Worm (Caenorhabditis elegans) whole organism, L2 larva: ENCODE measurements around the gene nkat-3.

Source experiments
- C34F6.9 ChIP-seq: fragments of 150-350 bp; optimal IDR thresholded peaks from 2 replicates; lab custom pipeline; 2014; ENCODE audit warnings: missing biosample characterization, missing genetic modification characterization
- F13H6.1 ChIP-seq: sonication (generic microtip); optimal IDR thresholded peaks from 2 replicates; lab custom pipeline; 2016; ENCODE audit warnings: missing genetic modification characterization, missing compliant biosample characterization
- R02D3.7 ChIP-seq: fragments of 150-350 bp; optimal IDR thresholded peaks from 2 replicates; lab custom pipeline; 2014; ENCODE audit warnings: missing biosample characterization, missing genetic modification characterization
- ZK546.5 ChIP-seq: sonication (generic microtip); optimal IDR thresholded peaks from 2 replicates; lab custom pipeline; 2017; ENCODE audit warnings: missing biosample characterization, missing genetic modification characterization
- ama-1 ChIP-seq: fragments of 150-350 bp; optimal IDR thresholded peaks from 2 replicates; lab custom pipeline; 2018; ENCODE audit warnings: inconsistent platforms
- blmp-1 ChIP-seq: sonication (generic microtip); optimal IDR thresholded peaks from 2 replicates; lab custom pipeline; 2017; ENCODE audit warnings: missing genetic modification characterization, mild to moderate bottlenecking, missing compliant biosample characterization, antibody characterized with exemption, moderate library complexity; ENCODE audit not compliant: insufficient read depth
- ceh-16 ChIP-seq: fragments of 150-350 bp; optimal IDR thresholded peaks from 2 replicates; lab custom pipeline; 2014; ENCODE audit warnings: missing biosample characterization, missing genetic modification characterization
- ceh-82 ChIP-seq: fragments of 150-350 bp; optimal IDR thresholded peaks from 2 replicates; lab custom pipeline; 2014; ENCODE audit warnings: missing biosample characterization, missing genetic modification characterization
- egl-27 ChIP-seq: sonication (generic microtip); optimal IDR thresholded peaks from 3 replicates; lab custom pipeline; 2017; ENCODE audit warnings: missing biosample characterization, missing genetic modification reagents, missing genetic modification characterization
- elt-1 ChIP-seq: fragments of 150-350 bp; optimal IDR thresholded peaks from 2 replicates; lab custom pipeline; 2014; ENCODE audit warnings: missing biosample characterization, missing genetic modification characterization
- elt-3 ChIP-seq: sonication (generic microtip); optimal IDR thresholded peaks from 2 replicates; lab custom pipeline; 2017; ENCODE audit warnings: missing biosample characterization, missing genetic modification characterization
- fos-1 ChIP-seq: fragments of 150-350 bp; optimal IDR thresholded peaks from 2 replicates; lab custom pipeline; 2014; ENCODE audit warnings: missing biosample characterization, missing genetic modification characterization
- gmeb-1 ChIP-seq: fragments of 150-350 bp; optimal IDR thresholded peaks from 2 replicates; lab custom pipeline; 2014; ENCODE audit warnings: missing biosample characterization, missing genetic modification characterization
- lin-11 ChIP-seq: fragments of 150-350 bp; sonication (generic microtip); optimal IDR thresholded peaks from 2 replicates; lab custom pipeline; 2014; ENCODE audit warnings: missing biosample characterization, missing genetic modification characterization, inconsistent platforms, mixed read lengths
- lin-13 ChIP-seq: fragments of 150-350 bp; optimal IDR thresholded peaks from 2 replicates; lab custom pipeline; 2014; ENCODE audit warnings: missing biosample characterization, missing genetic modification reagents, missing genetic modification characterization
- lin-39 ChIP-seq: fragments of 150-350 bp; optimal IDR thresholded peaks from 2 replicates; lab custom pipeline; 2014; ENCODE audit warnings: missing biosample characterization, missing genetic modification reagents, missing genetic modification characterization
- lsy-2 ChIP-seq, 2 experiments: fragments of 150-350 bp in 1 of 2; sonication (generic microtip) in 1 of 2; optimal IDR thresholded peaks; 2 replicates each; lab custom pipeline; 2014 to 2017; ENCODE audit warnings: missing biosample characterization in 2 of 2, missing genetic modification characterization in 2 of 2
- mdl-1 ChIP-seq, 2 experiments: fragments of 150-350 bp in 1 of 2; sonication (generic microtip) in 1 of 2; optimal IDR thresholded peaks; 2 replicates each; lab custom pipeline; 2017; ENCODE audit warnings: missing biosample characterization in 2 of 2, missing genetic modification characterization in 2 of 2
- nhr-10 ChIP-seq: sonication (generic microtip); optimal IDR thresholded peaks from 2 replicates; lab custom pipeline; 2017; ENCODE audit warnings: missing biosample characterization, missing genetic modification characterization
- nhr-11 ChIP-seq: fragments of 150-350 bp; optimal IDR thresholded peaks from 2 replicates; lab custom pipeline; 2014; ENCODE audit warnings: missing biosample characterization, missing genetic modification characterization
- nhr-12 ChIP-seq: fragments of 150-350 bp; optimal IDR thresholded peaks from 2 replicates; lab custom pipeline; 2014; ENCODE audit warnings: missing biosample characterization, missing genetic modification characterization
- nhr-129 ChIP-seq: fragments of 150-350 bp; optimal IDR thresholded peaks from 2 replicates; lab custom pipeline; 2014; ENCODE audit warnings: missing biosample characterization, missing genetic modification characterization
- nhr-23 ChIP-seq: fragments of 150-350 bp; optimal IDR thresholded peaks from 2 replicates; lab custom pipeline; 2014; ENCODE audit warnings: missing biosample characterization, missing genetic modification reagents, missing genetic modification characterization
- peb-1 ChIP-seq: fragments of 150-350 bp; optimal IDR thresholded peaks from 2 replicates; lab custom pipeline; 2014; ENCODE audit warnings: missing biosample characterization, missing genetic modification characterization
- sem-4 ChIP-seq: fragments of 150-350 bp; optimal IDR thresholded peaks from 2 replicates; lab custom pipeline; 2014; ENCODE audit warnings: missing biosample characterization, missing genetic modification reagents, missing genetic modification characterization
- skn-1 ChIP-seq: sonication (generic microtip); optimal IDR thresholded peaks from 2 replicates; lab custom pipeline; 2017; ENCODE audit warnings: missing biosample characterization, missing genetic modification characterization
- sma-3 ChIP-seq: sonication (generic microtip); optimal IDR thresholded peaks from 2 replicates; lab custom pipeline; 2016; ENCODE audit warnings: missing genetic modification reagents, missing genetic modification characterization, missing compliant biosample characterization
- snpc-4 ChIP-seq: fragments of 150-350 bp; optimal IDR thresholded peaks from 2 replicates; lab custom pipeline; 2014; ENCODE audit warnings: missing biosample characterization, missing genetic modification characterization
- unc-39 ChIP-seq: fragments of 150-350 bp; optimal IDR thresholded peaks from 2 replicates; lab custom pipeline; 2014; ENCODE audit warnings: missing biosample characterization, missing genetic modification characterization
- unc-55 ChIP-seq: fragments of 150-350 bp; sonication (generic microtip); optimal IDR thresholded peaks from 3 replicates; lab custom pipeline; 2014; ENCODE audit warnings: missing biosample characterization, missing genetic modification reagents, missing genetic modification characterization
- unc-62 ChIP-seq: fragments of 150-350 bp; optimal IDR thresholded peaks from 2 replicates; lab custom pipeline; 2014; ENCODE audit warnings: missing biosample characterization, missing genetic modification reagents, missing genetic modification characterization
- ztf-1 ChIP-seq: fragments of 200-800 bp; sonication (Bioruptor generic); conservative IDR thresholded peaks from 2 replicates; pipeline ENCODE4 v1.3.6; 2022; ENCODE audit warnings: missing genetic modification characterization, missing compliant biosample characterization
- ztf-11 ChIP-seq: sonication (generic microtip); optimal IDR thresholded peaks from 2 replicates; lab custom pipeline; 2017; ENCODE audit warnings: missing biosample characterization, missing genetic modification characterization
- ztf-4 ChIP-seq: fragments of 150-350 bp; optimal IDR thresholded peaks from 2 replicates; lab custom pipeline; 2014; ENCODE audit warnings: missing biosample characterization, missing genetic modification characterization

The nkat-3 gene

DNA sequence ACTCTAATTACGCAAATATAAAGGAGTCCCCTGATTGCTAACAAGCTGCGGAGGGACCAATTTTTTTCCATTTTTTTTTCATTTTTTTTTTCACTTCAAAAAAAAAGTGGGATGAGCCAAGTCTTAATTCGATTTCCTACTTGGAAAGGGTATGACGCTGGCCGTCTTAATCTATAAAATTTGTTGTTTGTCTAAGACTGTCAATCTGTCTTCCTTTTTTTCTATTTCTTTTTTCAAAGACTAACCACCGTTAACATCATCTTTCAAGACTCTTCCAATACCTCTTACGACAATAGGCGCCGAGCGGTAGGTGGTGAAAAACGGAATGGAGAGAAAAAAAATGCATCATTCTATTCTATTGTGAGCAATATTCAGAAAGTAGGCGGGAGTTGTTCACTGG lies 23.5 kb downstream of the nkat-3 start:
- TF ChIP-seq nhr-10 (tag; lab: Kevin White, UChicago) = no peak
- no peak for TF ChIP-seq nhr-23 (tag; lab: Kevin White, UChicago)
- TF ChIP-seq nhr-11 (tag; lab: Kevin White, UChicago) = no peak
- no peak for TF ChIP-seq ceh-82 (tag; lab: Kevin White, UChicago)
- no peak for TF ChIP-seq sem-4 (tag; lab: Kevin White, UChicago)
- no peak for TF ChIP-seq lsy-2 (tag; optimal IDR thresholded peaks at IDR 0.05; lab: Kevin White, UChicago)
- TF ChIP-seq ztf-1 (GFP tag; lab: Robert Waterston, UW) = no peak
- no peak for TF ChIP-seq lin-13 (GFP tag; lab: Kevin White, UChicago)
- TF ChIP-seq blmp-1 (tag; lab: Kevin White, UChicago) = no peak
- no peak for TF ChIP-seq ztf-4 (tag; lab: Kevin White, UChicago)

DNA sequence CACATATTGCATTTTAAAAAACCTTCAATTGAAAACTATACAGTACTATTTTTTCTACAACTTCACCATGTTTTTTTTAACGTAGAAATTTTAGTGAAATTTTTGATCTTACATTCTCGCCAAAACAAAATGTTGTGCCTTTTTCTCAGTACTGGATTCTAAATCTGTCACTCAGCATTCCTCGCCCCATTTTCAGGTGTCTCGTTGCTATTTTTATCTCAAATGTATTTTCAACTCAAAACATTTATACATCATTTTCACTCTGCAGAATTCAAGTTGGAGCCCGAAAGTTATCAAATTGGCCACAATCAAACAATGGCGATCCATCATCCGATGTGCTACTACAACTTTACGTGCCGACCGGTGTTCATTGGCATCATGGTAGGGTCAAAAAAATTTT lies 24.5 kb downstream of the nkat-3 start, which contains the start of gene sprr-1:
TSS of gene sprr-1 (plus strand) at position 269 of the 400 bp plus-strand sequence.
- TF ChIP-seq nhr-12 (tag; lab: Kevin White, UChicago) (no peak), nhr-11 (tag; lab: Kevin White, UChicago) (no peak)

DNA sequence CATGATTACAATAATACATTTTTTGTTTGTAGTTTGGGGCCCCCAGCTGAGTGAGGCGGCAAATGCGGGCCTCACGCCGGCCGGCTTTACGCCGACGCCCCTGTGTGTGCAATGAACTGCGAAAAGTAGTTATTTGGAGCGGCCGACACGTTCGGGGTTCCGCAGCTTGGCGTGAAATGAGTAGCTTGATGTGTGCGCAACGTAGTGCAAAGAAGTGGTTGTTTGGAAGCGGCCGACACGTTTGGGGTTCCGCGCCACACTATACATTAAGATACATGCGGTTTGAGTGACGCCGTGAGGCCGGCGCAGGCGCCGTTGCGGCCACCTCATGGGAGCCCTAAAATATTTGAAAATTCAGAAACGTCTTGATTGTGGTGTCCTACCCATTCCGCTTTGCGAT lies 27.1 kb downstream of the nkat-3 start:
- peak; percentile 24 for TF ChIP-seq snpc-4 (tag; lab: Kevin White, UChicago)
- no peak for TF ChIP-seq nhr-129 (tag; lab: Kevin White, UChicago)

DNA sequence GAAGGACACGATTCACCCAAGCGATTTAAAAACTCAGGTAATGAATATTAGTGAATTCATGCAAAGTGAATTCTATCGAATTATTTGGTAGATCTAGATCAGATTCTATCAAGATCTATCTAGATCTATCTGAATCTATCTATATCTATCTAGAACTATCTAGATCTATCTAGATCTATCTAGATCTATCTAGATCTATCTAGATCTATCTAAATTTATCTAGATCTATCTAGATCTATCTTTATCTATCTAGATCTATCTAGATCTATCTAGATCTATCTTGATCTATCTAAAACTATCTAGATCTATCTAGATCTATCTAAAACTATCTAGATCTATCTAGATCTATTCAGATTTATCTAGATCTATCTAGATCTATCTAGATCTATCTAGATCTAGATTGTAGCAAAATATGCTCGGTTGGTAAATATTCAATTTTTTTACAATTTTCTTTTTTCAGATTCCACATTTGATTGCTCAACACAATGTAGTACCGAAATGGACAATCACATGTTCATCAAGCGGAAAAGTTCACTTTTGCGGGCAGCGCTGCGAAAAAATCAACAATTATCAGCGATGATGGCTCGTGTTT lies 28.5 kb downstream of the nkat-3 start:
- peak; percentile 86 for TF ChIP-seq sem-4 (tag; lab: Kevin White, UChicago)
- no peak for TF ChIP-seq peb-1 (tag; lab: Kevin White, UChicago)
- TF ChIP-seq elt-3 (tag; lab: Kevin White, UChicago) = no peak
- no peak for TF ChIP-seq lsy-2 (tag; optimal IDR thresholded peaks at IDR 0.05; lab: Kevin White, UChicago)
- TF ChIP-seq sma-3 (GFP tag; lab: Kevin White, UChicago) = no peak
- TF ChIP-seq egl-27 (tag; lab: Kevin White, UChicago) = peak; percentile 76
- no peak for TF ChIP-seq skn-1 (tag; lab: Kevin White, UChicago)
- TF ChIP-seq elt-1 (tag; lab: Kevin White, UChicago) = peak; percentile 67
- TF ChIP-seq, all 48 proteins: peak for 3

DNA sequence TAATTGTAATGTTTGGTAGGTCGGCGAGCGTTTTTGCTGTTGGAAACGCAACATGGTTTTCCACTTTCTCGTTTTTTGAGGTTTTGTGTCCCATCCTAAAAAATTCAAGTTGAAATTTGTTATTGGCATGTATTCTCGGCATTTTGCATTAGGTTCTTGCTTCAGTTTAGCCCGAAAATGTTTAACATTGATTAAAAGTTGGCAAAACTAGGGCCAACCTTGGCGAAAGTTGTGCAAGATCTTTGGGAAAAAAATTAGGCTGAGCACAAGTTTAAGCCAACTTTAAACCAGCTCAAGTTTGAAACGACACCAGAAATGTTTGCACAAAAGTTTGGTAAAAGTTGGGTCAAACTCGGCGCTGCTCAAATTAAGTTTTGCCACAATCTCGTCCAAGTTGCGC lies 35.8 kb downstream of the nkat-3 start, which contains the start of gene exc-1:
TSS of gene exc-1 (minus strand) at position 101 of the 400 bp plus-strand sequence.
- TF ChIP-seq nhr-10 (tag; lab: Kevin White, UChicago) = no peak
- TF ChIP-seq nhr-129 (tag; lab: Kevin White, UChicago) = no peak
- TF ChIP-seq R02D3.7 (tag; lab: Kevin White, UChicago) = no peak
- TF ChIP-seq ceh-16 (tag; lab: Kevin White, UChicago) = no peak
- no peak for TF ChIP-seq ztf-11 (tag; lab: Kevin White, UChicago)
- no peak for TF ChIP-seq mdl-1 (tag; optimal IDR thresholded peaks at IDR 0.05; lab: Kevin White, UChicago)
- no peak for TF ChIP-seq unc-62 (GFP tag; lab: Kevin White, UChicago)
- TF ChIP-seq ztf-4 (tag; lab: Kevin White, UChicago) = no peak
- no peak for TF ChIP-seq gmeb-1 (tag; lab: Kevin White, UChicago)
- no peak for TF ChIP-seq unc-39 (tag; lab: Kevin White, UChicago)
- TF ChIP-seq nhr-12 (tag; lab: Kevin White, UChicago) = no peak
- no peak for TF ChIP-seq ceh-82 (tag; lab: Kevin White, UChicago)
- TF ChIP-seq fos-1 = no peak
- TF ChIP-seq sem-4 (tag; lab: Kevin White, UChicago) = no peak
- no peak for TF ChIP-seq lin-11 (tag; lab: Kevin White, UChicago)
- no peak for TF ChIP-seq nhr-11 (tag; lab: Kevin White, UChicago)
- TF ChIP-seq sma-3 (GFP tag; lab: Kevin White, UChicago) = no peak
- no peak for TF ChIP-seq blmp-1 (tag; lab: Kevin White, UChicago)

DNA sequence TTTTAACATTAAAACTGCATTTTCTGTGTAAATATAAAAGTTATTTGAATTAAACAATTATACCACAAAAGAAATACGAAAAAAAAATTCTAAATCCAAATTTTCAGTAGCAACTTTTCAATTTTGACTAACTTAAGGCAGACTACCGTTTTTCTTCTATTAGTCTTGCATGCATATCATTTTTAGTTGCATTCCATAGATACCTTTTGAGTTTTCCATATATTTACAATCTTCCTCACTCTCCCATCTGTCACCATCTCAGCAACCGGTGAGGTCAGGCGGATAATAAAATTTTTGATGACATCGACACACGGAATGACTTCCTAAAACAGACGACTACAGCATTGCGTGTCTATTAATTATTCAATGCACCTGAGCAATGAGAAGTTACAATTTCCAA lies 37.2 kb downstream of the nkat-3 start, which contains the start of gene gcy-36:
TSS of gene gcy-36 (plus strand) at position 301 of the 400 bp plus-strand sequence.
- TF ChIP-seq unc-55 (GFP tag; lab: Kevin White, UChicago) = no peak
- TF ChIP-seq lin-39 = no peak
- no peak for TF ChIP-seq F13H6.1
- TF ChIP-seq unc-62 (GFP tag; lab: Kevin White, UChicago) = no peak
- no peak for TF ChIP-seq R02D3.7 (tag; lab: Kevin White, UChicago)
- TF ChIP-seq sem-4 (tag; lab: Kevin White, UChicago) = no peak
- TF ChIP-seq ama-1 (lab: Kevin White, UChicago) = no peak
- no peak for TF ChIP-seq lin-11 (tag; lab: Kevin White, UChicago)
- no peak for TF ChIP-seq gmeb-1 (tag; lab: Kevin White, UChicago)
- TF ChIP-seq ceh-82 (tag; lab: Kevin White, UChicago) = no peak
- no peak for TF ChIP-seq mdl-1 (tag; optimal IDR thresholded peaks at IDR 0.05; lab: Kevin White, UChicago)
- TF ChIP-seq C34F6.9 (tag; lab: Kevin White, UChicago) = no peak
- TF ChIP-seq lin-13 (GFP tag; lab: Kevin White, UChicago) = no peak
- no peak for TF ChIP-seq ZK546.5 (tag; lab: Kevin White, UChicago)
